Worm (Caenorhabditis elegans) whole organism, L4 larva: Measurements from ENCODE around the gene srg-40.

Experiments used
- Y48G9A.11 ChIP-seq: fragments of 200-800 bp; sonication (Bioruptor generic); IDR thresholded peaks from 2 replicates; pipeline ENCODE4 v1.3.6; 2022; ENCODE audit warnings: missing genetic modification reagents, missing genetic modification characterization, missing compliant biosample characterization
- ctbp-1 ChIP-seq: fragments of 200-800 bp; sonication (Bioruptor generic); IDR thresholded peaks from 2 replicates; pipeline ENCODE4 v1.3.6; 2022; ENCODE audit warnings: missing genetic modification reagents, missing genetic modification characterization, missing compliant biosample characterization
- daf-12 ChIP-seq: fragments of 150-350 bp; optimal IDR thresholded peaks from 2 replicates; lab custom pipeline; 2014; ENCODE audit warnings: missing biosample characterization, missing genetic modification reagents, missing genetic modification characterization
- mdl-1 ChIP-seq, 2 experiments: fragments of 150-350 bp in 1 of 2; sonication (generic microtip) in 1 of 2; optimal IDR thresholded peaks; 2 replicates each; lab custom pipeline; 2014 to 2017; ENCODE audit warnings: missing biosample characterization in 2 of 2, missing genetic modification characterization in 2 of 2
- nhr-11 ChIP-seq: fragments of 150-350 bp; optimal IDR thresholded peaks from 2 replicates; lab custom pipeline; 2014; ENCODE audit warnings: missing biosample characterization, missing genetic modification characterization
- skn-1 ChIP-seq: fragments of 150-350 bp; optimal IDR thresholded peaks from 2 replicates; lab custom pipeline; 2014; ENCODE audit warnings: missing biosample characterization, missing genetic modification characterization
- unc-39 ChIP-seq: sonication (generic microtip); optimal IDR thresholded peaks from 2 replicates; lab custom pipeline; 2017; ENCODE audit warnings: missing biosample characterization, missing genetic modification characterization

- no peak for TF ChIP-seq skn-1 (tag; lab: Kevin White, UChicago)
- no peak for TF ChIP-seq daf-12 (tag; lab: Kevin White, UChicago)
- TF ChIP-seq unc-39 (tag; lab: Kevin White, UChicago): no peak
- TF ChIP-seq nhr-11: no peak
- TF ChIP-seq ctbp-1 (GFP tag; lab: Robert Waterston, UW): no peak
- TF ChIP-seq Y48G9A.11 (GFP tag; lab: Robert Waterston, UW): no peak
- no peak for TF ChIP-seq mdl-1 (tag; optimal IDR thresholded peaks at IDR 0.05; lab: Kevin White, UChicago)
Measured at ce11 chrV:11190983-11191382, 26.6 kb upstream of the srg-40 start, which contains the start of gene lgc-49.
